Fruit fly (Drosophila melanogaster): Measurements from ENCODE around the gene CG14102.

DNA sequence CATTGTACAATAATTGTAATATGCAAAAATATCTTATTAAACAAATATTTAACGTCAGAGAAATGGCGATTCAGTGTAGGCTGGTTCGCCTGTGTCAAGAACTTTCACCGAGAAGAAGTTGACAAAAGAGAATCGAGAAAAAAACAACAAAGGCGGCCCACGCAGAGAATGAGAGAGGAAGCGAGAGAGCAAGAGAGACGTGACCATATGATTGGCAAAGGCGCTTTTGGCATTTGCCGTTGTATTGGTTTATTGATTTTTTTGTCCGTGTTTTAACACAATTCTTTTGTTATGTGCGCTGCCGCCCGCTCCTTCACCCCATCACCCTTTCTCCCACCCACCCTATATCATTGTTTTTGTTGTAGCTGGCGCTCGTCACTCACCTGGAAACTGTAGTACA, 32.1 kb upstream of the CG14102 start:
- no peak for TF ChIP-seq ttk (optimal IDR thresholded peaks at IDR 0.05)
- no peak for TF ChIP-seq insv (optimal IDR thresholded peaks at IDR 0.05)
- TF ChIP-seq h (optimal IDR thresholded peaks at IDR 0.05), result no peak
- TF ChIP-seq Myc (optimal IDR thresholded peaks at IDR 0.05), result no peak

Measured in Kc167 (cell line).